Fruit fly (Drosophila melanogaster) whole organism, adult: ENCODE data around the gene CG2111.

Experiments
- CG12768 ChIP-seq: fragments of 200-800 bp; sonication (Bioruptor generic); optimal IDR thresholded peaks from 2 replicates; lab custom pipeline; 2017; ENCODE audit warnings: missing biosample characterization, missing genetic modification characterization, mild to moderate bottlenecking, moderate library complexity, missing genetic modification reagents
- CG33017 ChIP-seq: fragments of 200-800 bp; sonication (Bioruptor generic); optimal IDR thresholded peaks from 2 replicates; lab custom pipeline; 2018; ENCODE audit warnings: missing biosample characterization, mild to moderate bottlenecking, missing genetic modification characterization, moderate library complexity
- CG7101 ChIP-seq: fragments of 200-800 bp; sonication (Bioruptor generic); optimal IDR thresholded peaks from 2 replicates; lab custom pipeline; 2018; ENCODE audit warnings: missing biosample characterization, mild to moderate bottlenecking, missing genetic modification characterization, moderate library complexity
- Crg-1 ChIP-seq: fragments of 200-800 bp; sonication (Bioruptor generic); optimal IDR thresholded peaks from 2 replicates; lab custom pipeline; 2016; ENCODE audit warnings: missing biosample characterization, missing genetic modification characterization

dm6 chrX:10673366-10673765 is 15.9 kb downstream of the CG2111 start, which contains the start of gene CG12637:
- TF ChIP-seq CG33017 (no peak), CG7101 (no peak), Crg-1 (GFP tag; lab: Kevin White, UChicago) (no peak), CG12768 (no peak)
